Fruit fly (Drosophila melanogaster): ENCODE results near the gene CG43362.

dm6 chr2L:18257878-18258277, 33.4 kb downstream of the CG43362 start, which contains the start of gene CG31788:
- no peak for TF ChIP-seq CG10366 (GFP tag; IDR thresholded peaks at IDR 0.05)
- no peak for TF ChIP-seq sob (GFP tag; IDR thresholded peaks at IDR 0.05)
